Fruit fly (Drosophila melanogaster) Kc167 (cell line): Measurements from ENCODE around the gene CG12983.

Source experiments
- insv ChIP-seq: fragments of >200 bp; optimal IDR thresholded peaks from 3 replicates; lab custom pipeline; 2018; ENCODE audit warnings: missing external identifiers
- ttk ChIP-seq: sonication (Bioruptor generic); optimal IDR thresholded peaks from 2 replicates; lab custom pipeline; 2017; ENCODE audit warnings: missing external identifiers

dm6 chr3L:21007364-21008254, 41.0 kb upstream of the CG12983 start:
- TF ChIP-seq ttk (lab: Kevin White, UChicago) (no peak), insv (no peak)
